Fruit fly (Drosophila melanogaster) whole organism, prepupa: ENCODE measurements around the gene CG18788.

Source experiments
- Blimp-1 ChIP-seq: fragments of 200-800 bp; sonication (Bioruptor generic); optimal IDR thresholded peaks from 3 replicates; lab custom pipeline; 2017; ENCODE audit warnings: missing biosample characterization, missing genetic modification characterization, mild to moderate bottlenecking, moderate library complexity, missing genetic modification reagents
- CG10631 ChIP-seq: fragments of 200-800 bp; sonication (Bioruptor generic); optimal IDR thresholded peaks from 2 replicates; lab custom pipeline; 2016; ENCODE audit warnings: missing biosample characterization, missing genetic modification characterization
- CG10669 ChIP-seq: fragments of 200-800 bp; sonication (Bioruptor generic); optimal IDR thresholded peaks from 3 replicates; lab custom pipeline; 2018; ENCODE audit warnings: missing biosample characterization, mild to moderate bottlenecking, missing genetic modification characterization, moderate library complexity
- CG11294 ChIP-seq: fragments of 200-800 bp; sonication (Bioruptor generic); IDR thresholded peaks from 2 replicates; pipeline ENCODE4 v1.3.6; 2022; ENCODE audit warnings: missing biosample characterization, missing genetic modification characterization
- CG11762 ChIP-seq: fragments of 200-800 bp; sonication (Bioruptor generic); optimal IDR thresholded peaks from 3 replicates; lab custom pipeline; 2016; ENCODE audit warnings: missing biosample characterization, missing genetic modification characterization; ENCODE audit not compliant: insufficient read depth
- CG11902 ChIP-seq: fragments of 200-800 bp; sonication (Bioruptor generic); optimal IDR thresholded peaks from 3 replicates; lab custom pipeline; 2016; ENCODE audit warnings: missing biosample characterization, missing genetic modification characterization
- CG3032 ChIP-seq: fragments of 200-800 bp; optimal IDR thresholded peaks from 2 replicates; lab custom pipeline; 2019; ENCODE audit warnings: missing biosample characterization, mild to moderate bottlenecking, missing genetic modification characterization, moderate library complexity
- CG31627 ChIP-seq: fragments of 200-800 bp; sonication (Bioruptor generic); optimal IDR thresholded peaks from 3 replicates; lab custom pipeline; 2016; ENCODE audit warnings: missing biosample characterization, missing genetic modification characterization
- CG34406 ChIP-seq: fragments of 200-800 bp; sonication (Bioruptor generic); optimal IDR thresholded peaks from 3 replicates; lab custom pipeline; 2016; ENCODE audit warnings: missing biosample characterization, missing genetic modification characterization
- CG3919 ChIP-seq: fragments of 200-800 bp; sonication (Bioruptor generic); optimal IDR thresholded peaks from 3 replicates; lab custom pipeline; 2016; ENCODE audit warnings: missing biosample characterization, missing genetic modification characterization
- CG4318 ChIP-seq: fragments of 200-800 bp; sonication (Bioruptor generic); optimal IDR thresholded peaks from 3 replicates; lab custom pipeline; 2017; ENCODE audit warnings: missing biosample characterization, mild to moderate bottlenecking, missing genetic modification characterization
- CG6276 ChIP-seq: fragments of 200-800 bp; sonication (Bioruptor generic); optimal IDR thresholded peaks from 2 replicates; lab custom pipeline; 2017; ENCODE audit warnings: missing biosample characterization, mild to moderate bottlenecking, missing genetic modification characterization
- CG6808 ChIP-seq: fragments of 200-800 bp; sonication (Bioruptor generic); optimal IDR thresholded peaks from 3 replicates; lab custom pipeline; 2017; ENCODE audit warnings: missing biosample characterization, missing genetic modification characterization, mild to moderate bottlenecking, moderate library complexity, missing genetic modification reagents
- CG6854 ChIP-seq: fragments of 200-800 bp; sonication (Bioruptor generic); optimal IDR thresholded peaks from 2 replicates; lab custom pipeline; 2017; ENCODE audit warnings: missing biosample characterization, mild to moderate bottlenecking, missing genetic modification characterization
- CG7368 ChIP-seq: fragments of 200-800 bp; sonication (Bioruptor generic); optimal IDR thresholded peaks from 3 replicates; lab custom pipeline; 2016; ENCODE audit warnings: missing biosample characterization, missing genetic modification characterization
- CG8632 ChIP-seq: fragments of 200-800 bp; sonication (Bioruptor generic); optimal IDR thresholded peaks from 3 replicates; lab custom pipeline; 2016; ENCODE audit warnings: missing biosample characterization, missing genetic modification characterization
- CG9139 ChIP-seq: fragments of 200-800 bp; sonication (Bioruptor generic); optimal IDR thresholded peaks from 3 replicates; lab custom pipeline; 2017; ENCODE audit warnings: missing biosample characterization, mild to moderate bottlenecking, missing genetic modification characterization
- Eip75B ChIP-seq: fragments of 200-800 bp; sonication (Bioruptor generic); optimal IDR thresholded peaks from 3 replicates; lab custom pipeline; 2016; ENCODE audit warnings: missing biosample characterization, missing genetic modification characterization
- Eip78C ChIP-seq: fragments of 200-800 bp; sonication (Bioruptor generic); peaks from one replicate; lab custom pipeline; 2016; ENCODE audit warnings: missing biosample characterization, missing genetic modification characterization
- Eip93F ChIP-seq: fragments of 200-800 bp; sonication (Bioruptor generic); optimal IDR thresholded peaks from 2 replicates; lab custom pipeline; 2016; ENCODE audit warnings: missing biosample characterization, mild to moderate bottlenecking, missing genetic modification characterization
- Gug ChIP-seq: fragments of 200-800 bp; sonication (Bioruptor generic); IDR thresholded peaks from 2 replicates; pipeline ENCODE4 v1.3.6; 2022; ENCODE audit warnings: missing biosample characterization, missing genetic modification characterization
- Hr39 ChIP-seq: fragments of 200-800 bp; sonication (Bioruptor generic); optimal IDR thresholded peaks from 2 replicates; lab custom pipeline; 2016; ENCODE audit warnings: missing biosample characterization, missing genetic modification characterization
- Lpt ChIP-seq: fragments of 200-800 bp; sonication (Bioruptor generic); optimal IDR thresholded peaks from 3 replicates; lab custom pipeline; 2016; ENCODE audit warnings: missing biosample characterization, missing genetic modification characterization
- Met ChIP-seq: fragments of 200-800 bp; sonication (Bioruptor generic); optimal IDR thresholded peaks from 3 replicates; lab custom pipeline; 2016; ENCODE audit warnings: missing biosample characterization, missing genetic modification characterization
- Sox102F ChIP-seq: fragments of 200-800 bp; sonication (Bioruptor generic); optimal IDR thresholded peaks from 2 replicates; lab custom pipeline; 2016; ENCODE audit warnings: missing biosample characterization, mild to moderate bottlenecking, missing genetic modification characterization
- Sox14 ChIP-seq: fragments of 200-800 bp; sonication (Bioruptor generic); optimal IDR thresholded peaks from 3 replicates; lab custom pipeline; 2016; ENCODE audit warnings: missing biosample characterization, missing genetic modification characterization
- Sox15 ChIP-seq: fragments of 200-800 bp; sonication (Bioruptor generic); optimal IDR thresholded peaks from 3 replicates; lab custom pipeline; 2016; ENCODE audit warnings: missing biosample characterization, missing genetic modification characterization
- achi ChIP-seq: fragments of 200-800 bp; sonication (Bioruptor generic); optimal IDR thresholded peaks from 3 replicates; lab custom pipeline; 2016; ENCODE audit warnings: missing biosample characterization, missing genetic modification characterization
- acj6 ChIP-seq: fragments of 200-800 bp; sonication (Bioruptor generic); optimal IDR thresholded peaks from 3 replicates; lab custom pipeline; 2016; ENCODE audit warnings: missing biosample characterization, missing genetic modification characterization
- dsx ChIP-seq: fragments of 200-800 bp; optimal IDR thresholded peaks from 3 replicates; lab custom pipeline; 2019; ENCODE audit warnings: missing biosample characterization, mild to moderate bottlenecking, missing genetic modification characterization, moderate library complexity; ENCODE audit not compliant: poor library complexity, severe bottlenecking
- esn ChIP-seq: fragments of 200-800 bp; sonication (Bioruptor generic); optimal IDR thresholded peaks from 2 replicates; lab custom pipeline; 2016; ENCODE audit warnings: missing biosample characterization, mild to moderate bottlenecking, missing genetic modification characterization, moderate library complexity
- fd59A ChIP-seq: fragments of 200-800 bp; sonication (Bioruptor generic); optimal IDR thresholded peaks from 2 replicates; lab custom pipeline; 2017; ENCODE audit warnings: missing biosample characterization, mild to moderate bottlenecking, missing genetic modification characterization, missing genetic modification reagents
- fd85E ChIP-seq: fragments of 200-800 bp; sonication (Bioruptor generic); optimal IDR thresholded peaks from 3 replicates; lab custom pipeline; 2016; ENCODE audit warnings: missing biosample characterization, missing genetic modification characterization
- pdm3 ChIP-seq: fragments of 200-800 bp; sonication (Bioruptor generic); optimal IDR thresholded peaks from 3 replicates; lab custom pipeline; 2016; ENCODE audit warnings: missing biosample characterization, missing genetic modification characterization
- spab ChIP-seq: fragments of 200-800 bp; sonication (Bioruptor generic); optimal IDR thresholded peaks from 2 replicates; lab custom pipeline; 2017; ENCODE audit warnings: missing biosample characterization, mild to moderate bottlenecking, missing genetic modification characterization, missing genetic modification reagents
- ss ChIP-seq, 2 experiments: fragments of 200-800 bp; sonication (Bioruptor generic); optimal IDR thresholded peaks; 2 replicates in 1 of 2; 3 replicates in 1 of 2; lab custom pipeline; 2017 to 2018; ENCODE audit warnings: mild to moderate bottlenecking in 2 of 2, missing biosample characterization in 2 of 2, missing genetic modification characterization in 2 of 2, moderate library complexity in 1 of 2
- svp ChIP-seq: fragments of 200-800 bp; sonication (Bioruptor generic); peaks from one replicate; lab custom pipeline; 2016; ENCODE audit warnings: missing biosample characterization, missing genetic modification characterization
- topi ChIP-seq: fragments of 200-800 bp; sonication (Bioruptor generic); optimal IDR thresholded peaks from 3 replicates; lab custom pipeline; 2016; ENCODE audit warnings: missing biosample characterization, missing genetic modification characterization
- vri ChIP-seq: fragments of 200-800 bp; sonication (Bioruptor generic); optimal IDR thresholded peaks from 3 replicates; lab custom pipeline; 2016; ENCODE audit warnings: missing biosample characterization, mild to moderate bottlenecking, missing genetic modification characterization

Gene CG18788

dm6 chr2L:12065683-12066386 is 31.8 kb downstream of the CG18788 start (continued):
- no peak for TF ChIP-seq svp
- peak; percentile 89 for TF ChIP-seq CG8632 (GFP tag; lab: Kevin White, UChicago)
- peak; percentile 85 for TF ChIP-seq CG10669
- TF ChIP-seq CG11762 = peak; percentile 88
- peak; percentile 66 for TF ChIP-seq Sox15
- TF ChIP-seq CG6808 (GFP tag; lab: Kevin White, UChicago) = peak; percentile 90
- peak; percentile 85 for TF ChIP-seq CG9139
- TF ChIP-seq vri = peak; percentile 10
- peak; percentile 82 for TF ChIP-seq Sox14
- peak; percentile 91 to 92 for TF ChIP-seq ss (GFP tag; optimal IDR thresholded peaks at IDR 0.05; lab: Kevin White, UChicago)
- peak; percentile 87 for TF ChIP-seq CG11294 (GFP tag; lab: Robert Waterston, UW)
- peak; percentile 70 for TF ChIP-seq CG11902 (GFP tag; lab: Kevin White, UChicago)
- TF ChIP-seq CG31627 = peak; percentile 36
- peak; percentile 87 for TF ChIP-seq spab
- TF ChIP-seq achi (GFP tag; lab: Kevin White, UChicago) = peak; percentile 95
- peak; percentile 75 for TF ChIP-seq Eip93F (GFP tag; lab: Kevin White, UChicago)
- peak; percentile 49 for TF ChIP-seq fd85E
- peak; percentile 99 for TF ChIP-seq CG4318
- TF ChIP-seq Sox102F (GFP tag; lab: Kevin White, UChicago) = peak; percentile 83
- peak; percentile 97 for TF ChIP-seq CG6276 (GFP tag; lab: Kevin White, UChicago)
- TF ChIP-seq CG10631 (GFP tag; lab: Kevin White, UChicago) = peak; percentile 94
- peak; percentile 93 for TF ChIP-seq CG3919 (GFP tag; lab: Kevin White, UChicago)
- peak; percentile 90 for TF ChIP-seq CG34406 (GFP tag; lab: Kevin White, UChicago)
- TF ChIP-seq Met (GFP tag; lab: Kevin White, UChicago) = peak; percentile 74
- peak; percentile 69 for TF ChIP-seq CG6854 (GFP tag; lab: Kevin White, UChicago)
- peak; percentile 84 for TF ChIP-seq CG7368
- TF ChIP-seq Gug = peak; percentile 94
- TF ChIP-seq Eip78C (GFP tag; lab: Kevin White, UChicago) = peak; percentile 97
- peak; percentile 41 for TF ChIP-seq Hr39 (GFP tag; lab: Kevin White, UChicago)
- TF ChIP-seq CG3032 = peak; percentile 94
- peak; percentile 97 for TF ChIP-seq Lpt (GFP tag; lab: Kevin White, UChicago)
- peak; percentile 82 for TF ChIP-seq Eip75B
- TF ChIP-seq pdm3 (GFP tag; lab: Kevin White, UChicago) = peak; percentile 84
- peak; percentile 93 for TF ChIP-seq acj6 (GFP tag; lab: Kevin White, UChicago)
- TF ChIP-seq fd59A (GFP tag; lab: Kevin White, UChicago) = peak; percentile 76

DNA sequence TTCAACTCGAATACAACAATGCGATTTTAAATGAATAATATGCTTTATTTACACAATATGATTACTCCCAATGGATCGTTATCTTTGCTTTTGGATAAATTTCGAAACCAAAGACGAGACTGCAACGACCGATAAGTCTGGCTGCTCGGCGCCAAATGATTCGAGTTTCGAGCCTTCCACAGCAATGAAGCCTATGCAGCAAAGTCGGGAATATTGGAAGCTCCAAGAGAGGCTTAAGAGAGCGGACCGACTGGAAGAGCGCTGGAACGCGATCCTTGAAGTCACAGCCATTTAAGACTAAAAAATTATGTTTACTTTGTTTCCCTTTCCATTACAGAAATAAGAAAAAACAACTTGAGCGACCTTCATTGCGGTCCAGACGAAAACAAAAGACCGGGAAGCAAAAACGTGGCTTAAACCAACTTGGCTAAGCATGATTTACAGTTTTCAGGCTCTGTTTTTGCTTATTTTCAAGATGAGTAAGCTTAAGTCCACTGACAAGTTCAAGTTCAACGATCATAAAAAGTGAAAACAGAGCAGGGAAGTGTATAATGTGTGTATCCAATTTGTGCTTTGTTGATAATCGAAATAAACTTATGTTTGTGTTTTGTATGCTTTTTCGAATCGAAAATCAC is 32.7 kb downstream of the CG18788 start, which contains the start of gene firl:
TSS of gene firl (minus strand) at position 159 of the 635 bp plus-strand sequence.
- TF ChIP-seq CG11294 (GFP tag; lab: Robert Waterston, UW) (no peak), ss (GFP tag; optimal IDR thresholded peaks at IDR 0.05; lab: Kevin White, UChicago) (peak; percentile 39 to 61), pdm3 (GFP tag; lab: Kevin White, UChicago) (no peak), esn (GFP tag; lab: Kevin White, UChicago) (no peak), CG6276 (GFP tag; lab: Kevin White, UChicago) (no peak), fd85E (no peak), CG6808 (GFP tag; lab: Kevin White, UChicago) (peak; percentile 88), topi (GFP tag; lab: Kevin White, UChicago) (no peak), Eip78C (GFP tag; lab: Kevin White, UChicago) (peak; percentile 2), dsx (GFP tag; lab: Kevin White, UChicago) (peak; percentile 78), Blimp-1 (GFP tag; lab: Kevin White, UChicago) (peak; percentile 79)
